Worm (Caenorhabditis elegans) whole organism, young adult: Measurements from ENCODE around the gene rnf-113.
A peak's percentile ranks its signal among the peaks of the same experiment; 100 is the strongest.

Experiments used
- B0019.2 ChIP-seq: fragments of 200-800 bp; sonication (Bioruptor generic); conservative IDR thresholded peaks from 2 replicates; pipeline ENCODE4 v1.3.6; 2022; ENCODE audit warnings: missing genetic modification reagents, missing genetic modification characterization, missing compliant biosample characterization
- B0261.1 ChIP-seq: sonication (generic microtip); optimal IDR thresholded peaks from 2 replicates; lab custom pipeline; 2016; ENCODE audit warnings: mild to moderate bottlenecking, missing genetic modification characterization, moderate library complexity, missing compliant biosample characterization
- B0336.3 ChIP-seq: fragments of 200-800 bp; sonication (Bioruptor generic); IDR thresholded peaks from 2 replicates; pipeline ENCODE4 v1.3.6; 2022; ENCODE audit warnings: missing genetic modification characterization, missing compliant biosample characterization
- C06A6.2 ChIP-seq: fragments of 200-800 bp; sonication (Bioruptor generic); conservative IDR thresholded peaks from 2 replicates; pipeline ENCODE4 v1.3.6; 2022; ENCODE audit warnings: missing genetic modification characterization, missing compliant biosample characterization
- F39B2.1 ChIP-seq: fragments of 200-800 bp; sonication (Bioruptor generic); IDR thresholded peaks from 2 replicates; pipeline ENCODE4 v1.3.6; 2022; ENCODE audit warnings: missing genetic modification reagents, missing genetic modification characterization, missing compliant biosample characterization
- K11D2.4 ChIP-seq: fragments of 200-800 bp; sonication (Bioruptor generic); IDR thresholded peaks from 2 replicates; pipeline ENCODE4 v1.3.6; 2022; ENCODE audit warnings: missing genetic modification reagents, missing genetic modification characterization, missing compliant biosample characterization
- Y56A3A.18 ChIP-seq: fragments of 200-800 bp; sonication (Bioruptor generic); IDR thresholded peaks from 2 replicates; pipeline ENCODE4 v1.3.6; 2022; ENCODE audit warnings: missing genetic modification reagents, missing genetic modification characterization, missing compliant biosample characterization
- Y67H2A.10 ChIP-seq: fragments of 200-800 bp; sonication (Bioruptor generic); conservative IDR thresholded peaks from 2 replicates; pipeline ENCODE4 v1.3.6; 2022; ENCODE audit warnings: missing genetic modification reagents, missing genetic modification characterization, missing compliant biosample characterization
- ZK185.1 ChIP-seq: sonication (generic microtip); optimal IDR thresholded peaks from 2 replicates; lab custom pipeline; 2016; ENCODE audit warnings: mild to moderate bottlenecking, missing genetic modification characterization, missing compliant biosample characterization; ENCODE audit not compliant: poor library complexity, severe bottlenecking
- akir-1 ChIP-seq: fragments of 200-800 bp; sonication (Bioruptor generic); optimal IDR thresholded peaks from 2 replicates; lab custom pipeline; 2018; ENCODE audit warnings: mild to moderate bottlenecking, missing genetic modification characterization, moderate library complexity, missing compliant biosample characterization
- aptf-2 ChIP-seq: fragments of 200-800 bp; sonication (Bioruptor generic); conservative IDR thresholded peaks from 2 replicates; pipeline ENCODE4 v1.3.6; 2022; ENCODE audit warnings: missing genetic modification reagents, missing genetic modification characterization, missing compliant biosample characterization
- attf-3 ChIP-seq: fragments of 200-800 bp; sonication (Bioruptor generic); conservative IDR thresholded peaks from 2 replicates; pipeline ENCODE4 v1.3.6; 2022; ENCODE audit warnings: missing genetic modification reagents, missing genetic modification characterization, missing compliant biosample characterization
- bed-1 ChIP-seq: fragments of 200-800 bp; sonication (Bioruptor generic); IDR thresholded peaks from 2 replicates; pipeline ENCODE4 v1.3.6; 2022; ENCODE audit warnings: missing genetic modification reagents, missing genetic modification characterization, missing compliant biosample characterization
- ceh-100 ChIP-seq: fragments of 200-800 bp; sonication (Bioruptor generic); IDR thresholded peaks from 2 replicates; pipeline ENCODE4 v1.3.6; 2022; ENCODE audit warnings: missing genetic modification reagents, missing genetic modification characterization, missing compliant biosample characterization
- ceh-27 ChIP-seq: fragments of 200-800 bp; sonication (Bioruptor generic); optimal IDR thresholded peaks from 2 replicates; lab custom pipeline; 2018; ENCODE audit warnings: mild to moderate bottlenecking, missing genetic modification characterization, moderate library complexity, missing compliant biosample characterization
- ceh-91 ChIP-seq: fragments of 200-800 bp; sonication (Bioruptor generic); IDR thresholded peaks from 2 replicates; pipeline ENCODE4 v1.3.6; 2022; ENCODE audit warnings: missing genetic modification reagents, missing genetic modification characterization, missing compliant biosample characterization
- egl-44 ChIP-seq: fragments of 200-800 bp; sonication (Bioruptor generic); IDR thresholded peaks from 2 replicates; pipeline ENCODE4 v1.3.6; 2022; ENCODE audit warnings: missing genetic modification reagents, missing genetic modification characterization, missing compliant biosample characterization
- egrh-3 ChIP-seq: fragments of 200-800 bp; sonication (Bioruptor generic); IDR thresholded peaks from 2 replicates; pipeline ENCODE4 v1.3.6; 2022; ENCODE audit warnings: missing genetic modification reagents, missing genetic modification characterization, missing compliant biosample characterization
- ekl-4 ChIP-seq: fragments of 200-800 bp; sonication (Bioruptor generic); IDR thresholded peaks from 2 replicates; pipeline ENCODE4 v1.3.6; 2022; ENCODE audit warnings: missing genetic modification reagents, missing genetic modification characterization, missing compliant biosample characterization
- fkh-3 ChIP-seq: sonication (generic microtip); optimal IDR thresholded peaks from 2 replicates; lab custom pipeline; 2016; ENCODE audit warnings: mild to moderate bottlenecking, missing genetic modification characterization, missing compliant biosample characterization
- hlh-26 ChIP-seq: fragments of 200-800 bp; sonication (Bioruptor generic); conservative IDR thresholded peaks from 2 replicates; pipeline ENCODE4 v1.3.6; 2022; ENCODE audit warnings: missing genetic modification reagents, missing genetic modification characterization, missing compliant biosample characterization
- hmg-1.2 ChIP-seq: fragments of 200-800 bp; sonication (Bioruptor generic); IDR thresholded peaks from 2 replicates; pipeline ENCODE4 v1.3.6; 2022; ENCODE audit warnings: missing genetic modification reagents, missing genetic modification characterization, missing compliant biosample characterization
- hrde-1 ChIP-seq: sonication (generic microtip); optimal IDR thresholded peaks from 2 replicates; lab custom pipeline; 2016; ENCODE audit warnings: missing genetic modification characterization, mild to moderate bottlenecking, missing compliant biosample characterization, moderate library complexity, missing genotype, missing genetic modification reagents, borderline replicate concordance
- hsf-1 ChIP-seq: fragments of 200-800 bp; sonication (Bioruptor generic); IDR thresholded peaks from 2 replicates; pipeline ENCODE4 v1.3.6; 2022; ENCODE audit warnings: missing genetic modification reagents, missing genetic modification characterization, missing compliant biosample characterization
- lag-1 ChIP-seq: fragments of 200-800 bp; sonication (Bioruptor generic); IDR thresholded peaks from 2 replicates; pipeline ENCODE4 v1.3.6; 2022; ENCODE audit warnings: missing genetic modification reagents, missing genetic modification characterization, missing compliant biosample characterization
- lin-26 ChIP-seq: fragments of 200-800 bp; sonication (Bioruptor generic); IDR thresholded peaks from 2 replicates; pipeline ENCODE4 v1.3.6; 2022; ENCODE audit warnings: missing genetic modification reagents, missing genetic modification characterization, missing compliant biosample characterization
- lin-40 ChIP-seq: sonication (generic microtip); optimal IDR thresholded peaks from 2 replicates; lab custom pipeline; 2016; ENCODE audit warnings: missing genetic modification characterization, mild to moderate bottlenecking, missing compliant biosample characterization, missing genotype, missing genetic modification reagents
- madf-10 ChIP-seq: sonication (generic microtip); optimal IDR thresholded peaks from 2 replicates; lab custom pipeline; 2016; ENCODE audit warnings: mild to moderate bottlenecking, missing genetic modification characterization, missing compliant biosample characterization
- madf-6 ChIP-seq: fragments of 200-800 bp; sonication (Bioruptor generic); IDR thresholded peaks from 2 replicates; pipeline ENCODE4 v1.3.6; 2022; ENCODE audit warnings: missing genetic modification reagents, missing genetic modification characterization, missing compliant biosample characterization
- mel-28 ChIP-seq: sonication (generic microtip); optimal IDR thresholded peaks from 2 replicates; lab custom pipeline; 2016; ENCODE audit warnings: borderline replicate concordance, mild to moderate bottlenecking, missing genetic modification characterization, missing compliant biosample characterization
- mxl-1 ChIP-seq: sonication (generic microtip); optimal IDR thresholded peaks from 2 replicates; lab custom pipeline; 2016; ENCODE audit warnings: missing genetic modification characterization, missing compliant biosample characterization
- nfyb-1 ChIP-seq: fragments of 200-800 bp; sonication (Bioruptor generic); IDR thresholded peaks from 2 replicates; pipeline ENCODE4 v1.3.6; 2022; ENCODE audit warnings: missing genetic modification reagents, missing genetic modification characterization, missing compliant biosample characterization
- nhr-27 ChIP-seq: fragments of 200-800 bp; sonication (Bioruptor generic); optimal IDR thresholded peaks from 2 replicates; lab custom pipeline; 2018; ENCODE audit warnings: mild to moderate bottlenecking, missing genetic modification characterization, moderate library complexity, missing compliant biosample characterization
- nhr-80 ChIP-seq: sonication (generic microtip); optimal IDR thresholded peaks from 2 replicates; lab custom pipeline; 2016; ENCODE audit warnings: missing genetic modification characterization, missing compliant biosample characterization
- pbrm-1 ChIP-seq: fragments of 200-800 bp; sonication (Bioruptor generic); IDR thresholded peaks from 2 replicates; pipeline ENCODE4 v1.3.6; 2022; ENCODE audit warnings: missing genetic modification reagents, missing genetic modification characterization, missing compliant biosample characterization
- rcor-1 ChIP-seq: fragments of 200-800 bp; sonication (Bioruptor generic); IDR thresholded peaks from 2 replicates; pipeline ENCODE4 v1.3.6; 2022; ENCODE audit warnings: missing genetic modification reagents, missing genetic modification characterization, missing compliant biosample characterization
- rpc-1 ChIP-seq, 2 experiments: fragments of 150-350 bp in 1 of 2; sonication (generic microtip) in 1 of 2; optimal IDR thresholded peaks; 2 replicates each; lab custom pipeline; 2014 to 2018; ENCODE audit warnings: missing biosample characterization in 1 of 2, missing genetic modification characterization in 1 of 2, missing genetic modification reagents in 1 of 2, missing genotype in 1 of 2
- sdz-38 ChIP-seq: sonication (generic microtip); optimal IDR thresholded peaks from 2 replicates; lab custom pipeline; 2016; ENCODE audit warnings: missing genotype, missing genetic modification characterization, missing compliant biosample characterization
- snpc-1.1 ChIP-seq: sonication (generic microtip); optimal IDR thresholded peaks from 2 replicates; lab custom pipeline; 2017; ENCODE audit warnings: missing genetic modification characterization, mild to moderate bottlenecking, missing compliant biosample characterization, antibody characterized with exemption, moderate library complexity, missing genotype, missing genetic modification reagents; ENCODE audit not compliant: insufficient read depth
- snpc-4 ChIP-seq, 5 experiments: fragments of 150-350 bp in 1 of 5; sonication (generic microtip) in 4 of 5; optimal IDR thresholded peaks; 2 replicates each; lab custom pipeline; 2014 to 2018; ENCODE audit warnings: missing genetic modification characterization in 5 of 5, missing biosample characterization in 3 of 5, antibody characterized with exemption in 2 of 5, mild to moderate bottlenecking in 2 of 5, missing compliant biosample characterization in 2 of 5, missing genotype in 2 of 5, moderate library complexity in 2 of 5, missing genetic modification reagents in 1 of 5
- tlf-1 ChIP-seq: fragments of 200-800 bp; sonication (Bioruptor generic); optimal IDR thresholded peaks from 2 replicates; lab custom pipeline; 2018; ENCODE audit warnings: mild to moderate bottlenecking, missing genetic modification characterization, missing compliant biosample characterization
- zfh-2 ChIP-seq: fragments of 200-800 bp; sonication (Bioruptor generic); conservative IDR thresholded peaks from 2 replicates; pipeline ENCODE4 v1.3.6; 2022; ENCODE audit warnings: missing genetic modification reagents, missing genetic modification characterization, missing compliant biosample characterization
- ztf-18 ChIP-seq: sonication (generic microtip); optimal IDR thresholded peaks from 2 replicates; lab custom pipeline; 2016; ENCODE audit warnings: missing genotype, mild to moderate bottlenecking, missing genetic modification characterization, missing compliant biosample characterization
- ztf-25 ChIP-seq: fragments of 200-800 bp; sonication (Bioruptor generic); IDR thresholded peaks from 2 replicates; pipeline ENCODE4 v1.3.6; 2022; ENCODE audit warnings: missing genetic modification reagents, missing genetic modification characterization, missing compliant biosample characterization
- ztf-26 ChIP-seq: sonication (generic microtip); optimal IDR thresholded peaks from 2 replicates; lab custom pipeline; 2017; ENCODE audit warnings: missing genetic modification characterization, missing compliant biosample characterization
- ztf-3 ChIP-seq: fragments of 200-800 bp; sonication (Bioruptor generic); optimal IDR thresholded peaks from 2 replicates; lab custom pipeline; 2018; ENCODE audit warnings: mild to moderate bottlenecking, missing genetic modification characterization, missing compliant biosample characterization

rnf-113 gene

DNA sequence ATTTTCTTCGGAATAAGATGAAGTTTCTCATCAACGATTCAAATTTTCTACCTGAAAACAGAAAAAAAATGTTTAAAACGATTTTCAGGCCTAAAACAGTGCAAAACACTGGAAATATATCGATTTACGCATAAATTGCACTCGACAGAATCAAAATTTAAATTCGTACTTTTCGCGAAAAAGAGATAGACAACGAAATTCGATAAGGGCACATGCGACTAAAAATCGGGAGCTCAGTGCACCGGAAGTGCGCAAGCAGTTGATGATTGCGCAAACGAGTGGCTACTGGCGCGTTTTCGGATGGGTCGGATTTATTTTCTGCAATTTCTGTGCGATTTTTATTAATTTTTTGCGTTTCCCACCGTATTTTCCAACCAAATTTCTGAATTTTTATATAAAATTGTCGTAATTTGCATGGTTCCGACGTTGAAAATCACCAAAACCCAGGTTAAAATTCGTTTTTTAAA is 50.4 kb downstream of the rnf-113 start, which contains the start of the genes Y39A1A.21 and Y39A1A.22 (continued):
- TF ChIP-seq snpc-1.1 (tag; lab: Kevin White, UChicago) (no peak), akir-1 (GFP tag; lab: Kevin White, UChicago) (no peak), tlf-1 (peak; percentile 69), B0019.2 (GFP tag; lab: Robert Waterston, UW) (peak; percentile 58; the same call in 1 of the 2 replicates), mel-28 (no peak)

DNA sequence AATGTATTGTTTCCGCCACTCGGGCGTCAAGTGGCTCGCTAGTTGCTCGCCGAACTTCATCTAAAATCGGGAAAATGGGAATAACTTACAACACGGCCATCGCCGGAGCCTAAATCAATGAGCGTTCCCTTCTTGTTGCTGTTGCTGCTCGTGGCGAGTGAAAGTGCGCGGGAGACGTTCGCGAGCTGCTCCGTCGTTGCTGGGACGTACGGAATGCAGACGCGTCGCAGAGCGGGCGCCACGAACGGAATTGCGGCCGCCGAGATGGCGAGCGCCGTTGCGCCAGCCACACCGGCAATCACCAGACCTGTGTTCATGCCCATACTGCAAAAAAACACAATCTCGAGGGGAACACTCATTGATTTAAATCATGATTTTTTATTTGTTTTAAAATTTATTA is 51.0 kb downstream of the rnf-113 start:
- TF ChIP-seq madf-10: no peak
- no peak for TF ChIP-seq sdz-38 (tag; lab: Kevin White, UChicago)
- TF ChIP-seq egl-44: no peak; the same call in 1 of the 2 replicates
- TF ChIP-seq F39B2.1 (GFP tag; lab: Robert Waterston, UW): no peak
- TF ChIP-seq ceh-91 (GFP tag; lab: Robert Waterston, UW): 0 out of 2 replicates have a peak, but pooled peaks have one; percentile 26
- peak; percentile 21; the same call in 1 of the 2 replicates for TF ChIP-seq madf-6
- no peak for TF ChIP-seq nhr-27 (tag; lab: Kevin White, UChicago)
- no peak for TF ChIP-seq B0261.1 (tag; lab: Kevin White, UChicago)
- no peak for TF ChIP-seq fkh-3 (tag; lab: Kevin White, UChicago)
- TF ChIP-seq pbrm-1: no peak
- TF ChIP-seq ztf-3 (GFP tag; lab: Kevin White, UChicago): no peak
- no peak for TF ChIP-seq ztf-26
- TF ChIP-seq ztf-25: no peak
- TF ChIP-seq C06A6.2 (GFP tag; lab: Robert Waterston, UW): peak; percentile 30; the same call in 1 of the 2 replicates
- 0 out of 2 replicates have a peak, but pooled peaks have one; percentile 31 for TF ChIP-seq hmg-1.2 (GFP tag; lab: Robert Waterston, UW)
- TF ChIP-seq B0336.3 (GFP tag; lab: Robert Waterston, UW): peak; percentile 6; the same call in 1 of the 2 replicates
- no peak for TF ChIP-seq Y67H2A.10 (GFP tag; lab: Robert Waterston, UW)
- no peak for TF ChIP-seq rpc-1 (optimal IDR thresholded peaks at IDR 0.05; lab: Kevin White, UChicago)
- no peak for TF ChIP-seq rpc-1 (tag; optimal IDR thresholded peaks at IDR 0.05; lab: Kevin White, UChicago)
- TF ChIP-seq lin-26 (GFP tag; lab: Robert Waterston, UW): no peak
- TF ChIP-seq aptf-2 (GFP tag; lab: Robert Waterston, UW): 0 out of 2 replicates have a peak, but pooled peaks have one; percentile 16
- no peak for TF ChIP-seq ZK185.1 (tag; lab: Kevin White, UChicago)
- peak; percentile 88 for TF ChIP-seq egrh-3 (GFP tag; lab: Robert Waterston, UW)
- no peak for TF ChIP-seq attf-3 (GFP tag; lab: Robert Waterston, UW)
- TF ChIP-seq mxl-1 (tag; lab: Kevin White, UChicago): no peak
- no peak for TF ChIP-seq nhr-80 (tag; lab: Kevin White, UChicago)
- TF ChIP-seq bed-1 (GFP tag; lab: Robert Waterston, UW): no peak
- TF ChIP-seq Y56A3A.18: no peak
- TF ChIP-seq ceh-27 (GFP tag; lab: Kevin White, UChicago): no peak
- TF ChIP-seq hsf-1 (GFP tag; lab: Robert Waterston, UW): no peak
- TF ChIP-seq rcor-1 (GFP tag; lab: Robert Waterston, UW): no peak
- TF ChIP-seq lin-40 (tag; lab: Kevin White, UChicago): no peak
- TF ChIP-seq lag-1 (GFP tag; lab: Robert Waterston, UW): no peak
- no peak for TF ChIP-seq hrde-1 (tag; lab: Kevin White, UChicago)
- TF ChIP-seq ztf-18 (tag; lab: Kevin White, UChicago): no peak
- no peak for TF ChIP-seq ekl-4 (GFP tag; lab: Robert Waterston, UW)
- no peak for TF ChIP-seq hlh-26 (GFP tag; lab: Robert Waterston, UW)
- TF ChIP-seq zfh-2: peak; percentile 84
- no peak for TF ChIP-seq ceh-100
- peak; percentile 20; the same call in 1 of the 2 replicates for TF ChIP-seq nfyb-1
- TF ChIP-seq K11D2.4 (GFP tag; lab: Robert Waterston, UW): no peak
- TF ChIP-seq snpc-4 (GFP tag; optimal IDR thresholded peaks at IDR 0.05; lab: Kevin White, UChicago): no peak
- TF ChIP-seq snpc-4 (tag; optimal IDR thresholded peaks at IDR 0.05; lab: Kevin White, UChicago): no peak
